Worm (Caenorhabditis elegans): ENCODE data around the gene fbxa-160.
"Not testable (repeated sequence)": the region's sequence is repeated elsewhere in the genome, so short reads cannot be mapped to it uniquely, and the experiment has no call there.

fbxa-160 gene

ce11 chrII:1648768-1649167, 24.3 kb upstream of the fbxa-160 start, which contains the start of gene fbxb-21:
TSS of gene fbxb-21 (minus strand) at chrII:1648868.
- TF ChIP-seq ztf-11 (tag; optimal IDR thresholded peaks at IDR 0.05): no peak
- no peak for TF ChIP-seq ceh-82 (tag; optimal IDR thresholded peaks at IDR 0.05)
- TF ChIP-seq fos-1 (tag; optimal IDR thresholded peaks at IDR 0.05): no peak
- no peak for TF ChIP-seq mab-5 (tag; optimal IDR thresholded peaks at IDR 0.05)
- TF ChIP-seq ama-1 (optimal IDR thresholded peaks at IDR 0.05): no peak
- no peak for TF ChIP-seq Y55F3AM.14 (GFP tag; optimal IDR thresholded peaks at IDR 0.05)
- TF ChIP-seq gmeb-1 (tag; optimal IDR thresholded peaks at IDR 0.05): no peak
- TF ChIP-seq nhr-77 (tag; optimal IDR thresholded peaks at IDR 0.05): no peak
- TF ChIP-seq nhr-10 (tag; optimal IDR thresholded peaks at IDR 0.05): no peak
- no peak for TF ChIP-seq unc-55 (GFP tag; optimal IDR thresholded peaks at IDR 0.05)
- TF ChIP-seq lin-13 (GFP tag; optimal IDR thresholded peaks at IDR 0.05): no peak
- no peak for TF ChIP-seq snpc-4 (tag; optimal IDR thresholded peaks at IDR 0.05)
- no peak for TF ChIP-seq elt-3 (tag; optimal IDR thresholded peaks at IDR 0.05)

- TF ChIP-seq ztf-1 (GFP tag; conservative IDR thresholded peaks at IDR 0.05) (no peak), snpc-4 (tag; optimal IDR thresholded peaks at IDR 0.05) (no peak), nhr-129 (tag; optimal IDR thresholded peaks at IDR 0.05) (no peak)
These were observed 21.7 kb upstream of the fbxa-160 start, which contains the start of gene ZC204.17 for ce11 chrII:1646199-1646598. TSS of gene ZC204.17 (minus strand) at chrII:1646299.

ce11 chrII:1644777-1645348, 20.4 kb upstream of the fbxa-160 start, which contains the start of gene ZC204.6:
TSS of gene ZC204.6 (minus strand) at chrII:1644827.
- TF ChIP-seq zag-1 (tag; optimal IDR thresholded peaks at IDR 0.05) (no peak), nhr-25 (tag; optimal IDR thresholded peaks at IDR 0.05) (no peak), unc-39 (tag; optimal IDR thresholded peaks at IDR 0.05) (no peak), snpc-4 (tag; optimal IDR thresholded peaks at IDR 0.05) (no peak), ztf-11 (tag; optimal IDR thresholded peaks at IDR 0.05) (no peak), lin-13 (GFP tag; optimal IDR thresholded peaks at IDR 0.05) (no peak), nhr-21 (tag; optimal IDR thresholded peaks at IDR 0.05) (no peak), nhr-12 (tag; optimal IDR thresholded peaks at IDR 0.05) (no peak), C34F6.9 (tag; optimal IDR thresholded peaks at IDR 0.05) (no peak), elt-3 (tag; optimal IDR thresholded peaks at IDR 0.05) (no peak), ZK546.5 (tag; optimal IDR thresholded peaks at IDR 0.05) (no peak), nhr-237 (tag; optimal IDR thresholded peaks at IDR 0.05) (no peak)

ce11 chrII:1640496-1640895, 16.0 kb upstream of the fbxa-160 start, which contains the start of gene srh-72:
TSS of gene srh-72 (minus strand) at chrII:1640596.
- TF ChIP-seq sma-9 (GFP tag; optimal IDR thresholded peaks at IDR 0.05) (no peak), sma-9 (tag; optimal IDR thresholded peaks at IDR 0.05) (no peak), nhr-129 (tag; optimal IDR thresholded peaks at IDR 0.05) (no peak), ceh-16 (tag; optimal IDR thresholded peaks at IDR 0.05) (no peak), F13H6.1 (tag; optimal IDR thresholded peaks at IDR 0.05) (no peak), nhr-21 (tag; optimal IDR thresholded peaks at IDR 0.05) (no peak), dmd-4 (tag; optimal IDR thresholded peaks at IDR 0.05) (no peak), unc-62 (GFP tag; optimal IDR thresholded peaks at IDR 0.05) (no peak), egl-27 (tag; optimal IDR thresholded peaks at IDR 0.05) (no peak), nhr-11 (tag; optimal IDR thresholded peaks at IDR 0.05) (no peak), nhr-77 (tag; optimal IDR thresholded peaks at IDR 0.05) (no peak), lin-11 (tag; optimal IDR thresholded peaks at IDR 0.05) (no peak), ztf-11 (tag; optimal IDR thresholded peaks at IDR 0.05) (no peak), fos-1 (tag; optimal IDR thresholded peaks at IDR 0.05) (no peak)

ce11 chrII:1636392-1636791, 11.9 kb upstream of the fbxa-160 start, which contains the start of gene srg-20:
TSS of gene srg-20 (plus strand) at chrII:1636692.
- TF ChIP-seq fos-1, ztf-11, ceh-16 (tag; optimal IDR thresholded peaks at IDR 0.05): not testable (repeated sequence)

- TF ChIP-seq peb-1 (tag; optimal IDR thresholded peaks at IDR 0.05): no peak
- TF ChIP-seq fos-1 (tag; optimal IDR thresholded peaks at IDR 0.05): peak; percentile 41
These were observed 11.5 kb upstream of the fbxa-160 start for ce11 chrII:1635969-1636368.

Measured in whole organism, L2 larva.